Worm (Caenorhabditis elegans): Measurements from ENCODE around the gene mdmh-35.

mdmh-35 gene

DNA sequence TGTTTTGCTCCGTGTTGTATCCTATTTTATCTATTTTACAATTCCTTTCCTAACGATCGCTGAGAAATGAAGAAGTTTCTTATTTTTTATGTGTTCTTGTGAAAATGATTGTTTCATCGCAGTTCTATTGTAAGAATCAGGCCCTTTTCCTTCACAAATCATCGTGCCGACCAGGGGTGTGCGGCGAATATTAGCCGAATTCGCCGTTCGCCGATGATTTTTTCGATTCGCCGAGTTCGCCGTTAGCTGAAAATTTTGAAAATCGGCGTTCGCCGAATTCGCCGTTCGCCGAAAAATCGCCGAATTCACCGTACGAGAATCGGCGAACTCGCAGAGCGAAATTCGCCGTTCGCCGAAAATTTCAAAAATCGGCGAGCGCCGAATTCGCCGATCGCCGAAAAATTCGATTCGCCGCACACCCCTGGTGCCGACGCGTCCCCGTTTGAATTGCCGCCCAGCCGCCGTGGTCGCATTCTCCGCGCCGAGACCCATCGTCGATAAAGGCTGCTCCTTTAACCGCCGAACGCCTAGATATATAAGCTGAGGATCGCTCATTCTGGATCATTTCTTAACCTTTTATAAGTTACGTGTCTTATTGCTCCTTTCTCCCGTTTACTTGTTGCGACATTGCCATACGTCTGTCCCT is 8.1 kb upstream of the mdmh-35 start:
- TF ChIP-seq sma-9 (GFP tag; optimal IDR thresholded peaks at IDR 0.05) (no peak), sma-9 (tag; optimal IDR thresholded peaks at IDR 0.05) (no peak), elt-1 (tag; optimal IDR thresholded peaks at IDR 0.05) (no peak), nhr-237 (tag; optimal IDR thresholded peaks at IDR 0.05) (no peak), alr-1 (tag; optimal IDR thresholded peaks at IDR 0.05) (no peak), mab-5 (tag; optimal IDR thresholded peaks at IDR 0.05) (no peak), blmp-1 (tag; optimal IDR thresholded peaks at IDR 0.05; ENCODE audit: insufficient read depth) (no peak), crh-2 (tag; optimal IDR thresholded peaks at IDR 0.05) (no peak), ztf-1 (GFP tag; conservative IDR thresholded peaks at IDR 0.05) (no peak), fos-1 (tag; optimal IDR thresholded peaks at IDR 0.05) (no peak), nhr-23 (tag; optimal IDR thresholded peaks at IDR 0.05) (no peak), ztf-11 (tag; optimal IDR thresholded peaks at IDR 0.05) (no peak)

DNA sequence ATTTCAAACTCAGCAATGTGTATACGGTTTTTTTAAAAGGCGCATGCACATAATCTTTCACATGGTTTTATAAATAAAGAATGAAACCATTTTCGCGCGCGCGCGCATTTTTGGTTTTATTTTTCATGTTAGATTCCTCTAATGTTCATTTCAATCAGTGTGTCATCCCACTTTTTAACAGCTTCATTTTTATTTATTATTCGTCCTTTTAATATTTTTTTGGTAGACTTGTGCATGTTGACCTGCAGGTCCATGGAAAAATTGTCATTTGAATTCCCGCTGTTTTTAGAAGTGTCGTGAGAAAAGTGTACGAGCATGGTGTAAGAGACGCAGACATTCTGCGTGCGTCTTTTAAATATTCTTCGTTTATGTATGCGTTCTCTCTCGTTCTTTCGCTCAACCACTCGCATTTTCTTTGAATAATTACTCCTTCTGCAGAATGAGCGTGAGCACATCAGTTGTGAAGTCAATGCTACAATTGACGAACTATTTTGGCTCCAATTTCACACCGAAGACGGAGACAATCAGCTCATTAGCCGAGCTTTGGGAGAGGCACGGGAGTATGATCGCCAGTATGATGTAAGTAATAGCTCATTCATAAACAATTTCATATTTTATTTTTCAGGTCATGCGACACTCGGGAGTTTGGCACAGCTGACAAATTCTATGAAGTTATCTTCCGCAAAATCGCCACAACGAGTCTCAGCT is 4.9 kb upstream of the mdmh-35 start, which contains the start of gene lin-5:
lin-5 (plus strand) TSS at position 354 of the 708 bp plus-strand sequence.
- TF ChIP-seq fos-1 (tag; optimal IDR thresholded peaks at IDR 0.05), result peak; percentile 16
- TF ChIP-seq lin-13 (GFP tag; optimal IDR thresholded peaks at IDR 0.05), result peak; percentile 58
- peak; percentile 41 for TF ChIP-seq sma-9 (GFP tag; optimal IDR thresholded peaks at IDR 0.05)
- no peak for TF ChIP-seq sma-9 (tag; optimal IDR thresholded peaks at IDR 0.05)
- TF ChIP-seq nhr-129 (tag; optimal IDR thresholded peaks at IDR 0.05), result peak; percentile 74
- TF ChIP-seq unc-55 (GFP tag; optimal IDR thresholded peaks at IDR 0.05), result peak; percentile 89
- TF ChIP-seq lsy-2 (tag; optimal IDR thresholded peaks at IDR 0.05), result peak in 1 of 2 experiments; percentile 79
- peak; percentile 71 for TF ChIP-seq gmeb-1 (tag; optimal IDR thresholded peaks at IDR 0.05)
- TF ChIP-seq sem-4 (tag; optimal IDR thresholded peaks at IDR 0.05), result peak; percentile 4
- TF ChIP-seq C34F6.9 (tag; optimal IDR thresholded peaks at IDR 0.05), result peak; percentile 82
- TF ChIP-seq F13H6.1 (tag; optimal IDR thresholded peaks at IDR 0.05), result no peak
- no peak for TF ChIP-seq nhr-6 (tag; optimal IDR thresholded peaks at IDR 0.05)
- TF ChIP-seq skn-1 (tag; optimal IDR thresholded peaks at IDR 0.05), result no peak
- TF ChIP-seq crh-2 (tag; optimal IDR thresholded peaks at IDR 0.05), result peak; percentile 69
- TF ChIP-seq nhr-21 (tag; optimal IDR thresholded peaks at IDR 0.05), result no peak
- no peak for TF ChIP-seq ztf-11 (tag; optimal IDR thresholded peaks at IDR 0.05)
- no peak for TF ChIP-seq alr-1 (tag; optimal IDR thresholded peaks at IDR 0.05)

DNA sequence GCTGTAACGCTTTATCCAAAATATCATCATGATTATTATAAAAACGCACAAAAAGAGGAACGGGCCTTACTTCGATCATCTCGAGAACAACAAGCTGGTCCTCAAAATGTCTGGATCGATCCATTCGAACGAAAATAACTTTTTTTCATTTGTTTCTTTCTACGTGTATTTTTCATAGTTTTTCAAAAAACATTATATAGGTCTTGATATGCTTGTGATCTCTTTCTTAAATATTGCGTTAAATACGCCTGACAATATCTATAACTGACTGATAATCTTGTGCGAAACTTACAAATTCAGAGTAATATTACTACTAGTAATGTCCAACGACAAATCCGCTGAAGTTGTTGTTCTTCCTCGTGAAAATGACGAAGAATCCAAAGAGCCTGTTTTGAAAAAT is 2.6 kb upstream of the mdmh-35 start, which contains the start of gene sds-22:
sds-22 (plus strand) TSS at position 301 of the 400 bp plus-strand sequence.
- TF ChIP-seq lin-39 (tag; optimal IDR thresholded peaks at IDR 0.05) (no peak), aly-2 (tag; optimal IDR thresholded peaks at IDR 0.05) (no peak), zag-1 (tag; optimal IDR thresholded peaks at IDR 0.05) (no peak), mdl-1 (tag; optimal IDR thresholded peaks at IDR 0.05) (no peak), ama-1 (optimal IDR thresholded peaks at IDR 0.05) (no peak), lin-13 (GFP tag; optimal IDR thresholded peaks at IDR 0.05) (no peak), Y55F3AM.14 (GFP tag; optimal IDR thresholded peaks at IDR 0.05) (no peak)

DNA sequence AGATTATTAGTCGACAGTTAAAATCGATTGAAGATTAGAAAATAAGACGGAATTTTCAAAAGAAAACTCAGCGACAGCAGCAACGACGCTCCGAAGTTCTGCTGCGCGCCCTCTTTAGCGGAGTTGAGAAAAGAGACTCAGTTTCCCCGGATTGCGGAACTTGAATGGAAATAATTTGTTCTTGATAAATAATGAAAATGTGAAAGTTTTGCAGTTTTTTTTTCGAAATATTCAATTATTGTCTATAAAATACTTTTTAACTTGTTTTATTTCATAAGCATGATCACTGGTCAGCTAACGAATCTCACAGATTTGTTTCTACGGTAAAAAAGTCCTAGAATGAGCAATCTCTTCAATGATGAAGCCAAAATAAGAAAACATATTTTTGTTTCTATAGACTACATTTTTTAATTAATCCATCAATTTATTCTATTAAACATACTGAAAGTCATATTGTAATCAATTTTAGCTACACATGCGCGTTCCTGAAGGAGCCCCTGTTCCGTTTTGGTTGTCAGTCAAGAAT is 2.0 kb upstream of the mdmh-35 start, which contains the start of the genes cec-3 and T09A5.15:
cec-3 (minus strand) TSS at position 116 of the 526 bp plus-strand sequence.
T09A5.15 (plus strand) TSS at position 476 of the 526 bp plus-strand sequence.
- TF ChIP-seq zag-1 (tag; optimal IDR thresholded peaks at IDR 0.05), result no peak
- peak; percentile 4 for TF ChIP-seq F13H6.1 (tag; optimal IDR thresholded peaks at IDR 0.05)
- TF ChIP-seq crh-2 (tag; optimal IDR thresholded peaks at IDR 0.05), result peak; percentile 44
- TF ChIP-seq elt-1 (tag; optimal IDR thresholded peaks at IDR 0.05), result no peak
- TF ChIP-seq alr-1 (tag; optimal IDR thresholded peaks at IDR 0.05), result no peak
- no peak for TF ChIP-seq sem-4 (tag; optimal IDR thresholded peaks at IDR 0.05)
- TF ChIP-seq R02D3.7 (tag; optimal IDR thresholded peaks at IDR 0.05), result no peak
- no peak for TF ChIP-seq ztf-11 (tag; optimal IDR thresholded peaks at IDR 0.05)
- peak; percentile 73 for TF ChIP-seq unc-55 (GFP tag; optimal IDR thresholded peaks at IDR 0.05)
- TF ChIP-seq blmp-1 (tag; optimal IDR thresholded peaks at IDR 0.05; ENCODE audit: insufficient read depth), result no peak
- TF ChIP-seq ceh-16 (tag; optimal IDR thresholded peaks at IDR 0.05), result no peak
- no peak for TF ChIP-seq Y55F3AM.14 (GFP tag; optimal IDR thresholded peaks at IDR 0.05)
- TF ChIP-seq nhr-23 (tag; optimal IDR thresholded peaks at IDR 0.05), result no peak
- TF ChIP-seq nhr-11 (tag; optimal IDR thresholded peaks at IDR 0.05), result no peak
- TF ChIP-seq ztf-4 (tag; optimal IDR thresholded peaks at IDR 0.05), result no peak
- peak; percentile 47 for TF ChIP-seq nhr-129 (tag; optimal IDR thresholded peaks at IDR 0.05)
- peak; percentile 39 for TF ChIP-seq sma-3 (GFP tag; optimal IDR thresholded peaks at IDR 0.05)
- peak; percentile 2 for TF ChIP-seq fos-1 (tag; optimal IDR thresholded peaks at IDR 0.05)
- TF ChIP-seq mdl-1 (tag; optimal IDR thresholded peaks at IDR 0.05), result no peak
- no peak for TF ChIP-seq skn-1 (tag; optimal IDR thresholded peaks at IDR 0.05)
- no peak for TF ChIP-seq nhr-77 (tag; optimal IDR thresholded peaks at IDR 0.05)
- no peak for TF ChIP-seq nhr-21 (tag; optimal IDR thresholded peaks at IDR 0.05)
- TF ChIP-seq C34F6.9 (tag; optimal IDR thresholded peaks at IDR 0.05), result peak; percentile 63
- TF ChIP-seq egl-27 (tag; optimal IDR thresholded peaks at IDR 0.05), result no peak
- peak; percentile 21 for TF ChIP-seq sma-9 (GFP tag; optimal IDR thresholded peaks at IDR 0.05)
- no peak for TF ChIP-seq sma-9 (tag; optimal IDR thresholded peaks at IDR 0.05)
- no peak for TF ChIP-seq lin-13 (GFP tag; optimal IDR thresholded peaks at IDR 0.05)
- TF ChIP-seq nhr-12 (tag; optimal IDR thresholded peaks at IDR 0.05), result no peak
- peak; percentile 2 for TF ChIP-seq nhr-25 (tag; optimal IDR thresholded peaks at IDR 0.05)
- no peak for TF ChIP-seq ztf-1 (GFP tag; conservative IDR thresholded peaks at IDR 0.05)
- TF ChIP-seq lsy-2 (tag; optimal IDR thresholded peaks at IDR 0.05), result peak in 1 of 2 experiments; percentile 69
- no peak for TF ChIP-seq lin-39 (tag; optimal IDR thresholded peaks at IDR 0.05)
- TF ChIP-seq lin-11 (tag; optimal IDR thresholded peaks at IDR 0.05), result no peak
- TF ChIP-seq nhr-237 (tag; optimal IDR thresholded peaks at IDR 0.05), result no peak
- TF ChIP-seq ama-1 (optimal IDR thresholded peaks at IDR 0.05), result no peak
- TF ChIP-seq mab-5 (tag; optimal IDR thresholded peaks at IDR 0.05), result no peak

All from whole organism, L2 larva.